Fruit fly (Drosophila melanogaster): ENCODE results near the gene Rala.

Rala gene

DNA sequence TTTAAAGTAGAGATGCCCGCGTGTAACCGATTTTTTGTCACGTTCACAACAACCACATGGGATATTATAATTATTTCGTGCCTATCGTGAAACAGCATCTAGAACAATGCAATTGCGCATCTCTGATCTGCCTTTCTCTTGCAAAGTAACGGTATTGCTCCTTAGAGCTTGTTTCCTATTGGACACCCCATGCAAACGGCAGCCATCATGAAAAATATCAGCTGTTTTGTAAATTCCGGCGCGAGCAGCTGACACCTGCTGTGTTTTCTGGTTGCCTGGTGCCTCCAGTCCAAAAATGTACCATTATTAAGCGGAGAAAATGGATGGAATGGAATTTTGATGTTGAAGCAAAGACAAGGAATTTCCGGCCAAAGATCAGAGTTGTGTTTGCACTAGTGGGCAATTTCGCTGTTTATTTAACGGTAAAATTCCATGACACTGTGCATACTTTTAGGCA is 15.2 kb downstream of the Rala start (continued):
- TF ChIP-seq Hr51 (GFP tag; optimal IDR thresholded peaks at IDR 0.05) (no peak), CG30431 (GFP tag; optimal IDR thresholded peaks at IDR 0.05) (no peak), peb (GFP tag; IDR thresholded peaks at IDR 0.05) (no peak), CG10267 (tag; optimal IDR thresholded peaks at IDR 0.05) (no peak), E2f2 (GFP tag; IDR thresholded peaks at IDR 0.05) (peak; percentile 30; the same call in 1 of the 2 replicates), crc (GFP tag; optimal IDR thresholded peaks at IDR 0.05) (no peak), Spps (tag; optimal IDR thresholded peaks at IDR 0.05) (no peak), Hsf (GFP tag; optimal IDR thresholded peaks at IDR 0.05) (no peak), gem (tag; optimal IDR thresholded peaks at IDR 0.05) (peak; percentile 4), hbn (GFP tag; IDR thresholded peaks at IDR 0.05; ENCODE audit: partially characterized antibody) (peak; percentile 59), CG9797 (GFP tag; optimal IDR thresholded peaks at IDR 0.05) (no peak), Myb (GFP tag; optimal IDR thresholded peaks at IDR 0.05) (peak; percentile 14), PHDP (tag; optimal IDR thresholded peaks at IDR 0.05) (no peak), CG8924 (tag; optimal IDR thresholded peaks at IDR 0.05) (peak; percentile 29), CG10959 (GFP tag; IDR thresholded peaks at IDR 0.05) (no peak), phol (tag; optimal IDR thresholded peaks at IDR 0.05) (peak; percentile 83), pzg (GFP tag; optimal IDR thresholded peaks at IDR 0.05) (no peak), CG13123 (GFP tag; optimal IDR thresholded peaks at IDR 0.05) (no peak), Mes4 (GFP tag; optimal IDR thresholded peaks at IDR 0.05) (peak; percentile 9), CG11695 (GFP tag; IDR thresholded peaks at IDR 0.05) (no peak), C15 (GFP tag; IDR thresholded peaks at IDR 0.05) (no peak), CG13424 (tag; optimal IDR thresholded peaks at IDR 0.05) (no peak), sr (GFP tag; IDR thresholded peaks at IDR 0.05) (no peak), HLH54F (GFP tag; optimal IDR thresholded peaks at IDR 0.05) (no peak), chinmo (GFP tag; IDR thresholded peaks at IDR 0.05; ENCODE audit: partially characterized antibody) (no peak; the same call in 3 of the 4 replicates), wor (GFP tag; IDR thresholded peaks at IDR 0.05) (no peak), Xrp1 (GFP tag; IDR thresholded peaks at IDR 0.05) (peak; percentile 35; the same call in 1 of the 2 replicates), bab2 (GFP tag; optimal IDR thresholded peaks at IDR 0.05) (peak; percentile 21), stwl (tag; optimal IDR thresholded peaks at IDR 0.05) (peak; percentile 35), CG13894 (tag; optimal IDR thresholded peaks at IDR 0.05) (no peak), CG11696 (GFP tag; IDR thresholded peaks at IDR 0.05) (no peak), Eip74EF (GFP tag; optimal IDR thresholded peaks at IDR 0.05) (peak in 1 of 2 experiments; percentile 40), CG9932 (GFP tag; IDR thresholded peaks at IDR 0.05) (no peak), CG7963 (GFP tag; IDR thresholded peaks at IDR 0.05; ENCODE audit: partially characterized antibody) (peak; percentile 67; the same call in 2 of the 3 replicates), lab (GFP tag; optimal IDR thresholded peaks at IDR 0.05) (no peak), CG43689 (GFP tag; IDR thresholded peaks at IDR 0.05) (no peak), Chrac-16 (GFP tag; optimal IDR thresholded peaks at IDR 0.05) (no peak), CG16815 (GFP tag; optimal IDR thresholded peaks at IDR 0.05) (no peak), ci (GFP tag; IDR thresholded peaks at IDR 0.05) (no peak; the same call in 2 of the 3 replicates), Side (GFP tag; optimal IDR thresholded peaks at IDR 0.05) (no peak), pfk (GFP tag; optimal IDR thresholded peaks at IDR 0.05) (peak; percentile 16), CG2116 (GFP tag; optimal IDR thresholded peaks at IDR 0.05) (peak; percentile 75), CG10979 (tag; optimal IDR thresholded peaks at IDR 0.05) (peak; percentile 16), pnt (GFP tag; optimal IDR thresholded peaks at IDR 0.05) (no peak), CG4360 (GFP tag; IDR thresholded peaks at IDR 0.05) (peak; percentile 96), CG31224 (GFP tag; IDR thresholded peaks at IDR 0.05) (peak; percentile 71), pros (GFP tag; optimal IDR thresholded peaks at IDR 0.05) (peak; percentile 45), Nf-YC (tag; optimal IDR thresholded peaks at IDR 0.05) (peak; percentile 94), tap (tag; optimal IDR thresholded peaks at IDR 0.05) (no peak), NfI (GFP tag; optimal IDR thresholded peaks at IDR 0.05) (no peak)
